Worm (Caenorhabditis elegans) whole organism, L4 larva: Measurements from ENCODE around the gene C41G11.1.
A peak's percentile ranks its signal among the peaks of the same experiment; 100 is the strongest.

Experiments used
- F26F4.8 ChIP-seq: fragments of 200-800 bp; sonication (Bioruptor generic); conservative IDR thresholded peaks from 2 replicates; pipeline ENCODE4 v1.3.6; 2022; ENCODE audit warnings: missing genetic modification characterization, missing compliant biosample characterization
- F37D6.2 ChIP-seq: sonication (generic microtip); optimal IDR thresholded peaks from 2 replicates; lab custom pipeline; 2016; ENCODE audit warnings: mild to moderate bottlenecking, missing genetic modification characterization, missing compliant biosample characterization
- T20F7.1 ChIP-seq: fragments of 200-800 bp; sonication (Bioruptor generic); optimal IDR thresholded peaks from 2 replicates; lab custom pipeline; 2018; ENCODE audit warnings: mild to moderate bottlenecking, missing genetic modification characterization, missing compliant biosample characterization
- T26A8.4 ChIP-seq: fragments of 200-800 bp; sonication (Bioruptor generic); IDR thresholded peaks from 2 replicates; pipeline ENCODE4 v1.3.6; 2022; ENCODE audit warnings: missing genetic modification characterization, missing compliant biosample characterization
- Y75B8A.6 ChIP-seq: fragments of 200-800 bp; sonication (Bioruptor generic); IDR thresholded peaks from 2 replicates; pipeline ENCODE4 v1.3.6; 2022; ENCODE audit warnings: missing genetic modification reagents, missing genetic modification characterization, missing compliant biosample characterization
- aly-2 ChIP-seq: sonication (generic microtip); optimal IDR thresholded peaks from 2 replicates; lab custom pipeline; 2018; ENCODE audit warnings: missing biosample characterization, missing genetic modification characterization
- arid-1 ChIP-seq: fragments of 200-800 bp; sonication (Bioruptor generic); conservative IDR thresholded peaks from 2 replicates; pipeline ENCODE4 v1.3.6; 2022; ENCODE audit warnings: missing genetic modification reagents, missing genetic modification characterization, missing compliant biosample characterization
- attf-4 ChIP-seq: sonication (generic microtip); optimal IDR thresholded peaks from 3 replicates; lab custom pipeline; 2017; ENCODE audit warnings: missing biosample characterization, missing genetic modification characterization
- ceh-32 ChIP-seq: sonication (generic microtip); optimal IDR thresholded peaks from 2 replicates; lab custom pipeline; 2016; ENCODE audit warnings: mild to moderate bottlenecking, missing genetic modification characterization, missing compliant biosample characterization; ENCODE audit not compliant: poor library complexity
- ceh-44 ChIP-seq: fragments of 200-800 bp; sonication (Bioruptor generic); IDR thresholded peaks from 2 replicates; pipeline ENCODE4 v1.3.6; 2022; ENCODE audit warnings: missing genetic modification reagents, missing genetic modification characterization, missing compliant biosample characterization
- ceh-62 ChIP-seq: sonication (generic microtip); optimal IDR thresholded peaks from 2 replicates; lab custom pipeline; 2017; ENCODE audit warnings: missing biosample characterization, missing genetic modification characterization
- ctbp-1 ChIP-seq: fragments of 200-800 bp; sonication (Bioruptor generic); IDR thresholded peaks from 2 replicates; pipeline ENCODE4 v1.3.6; 2022; ENCODE audit warnings: missing genetic modification reagents, missing genetic modification characterization, missing compliant biosample characterization
- daf-12 ChIP-seq: fragments of 150-350 bp; optimal IDR thresholded peaks from 2 replicates; lab custom pipeline; 2014; ENCODE audit warnings: missing biosample characterization, missing genetic modification reagents, missing genetic modification characterization
- daf-19 ChIP-seq: fragments of 200-800 bp; sonication (Bioruptor generic); conservative IDR thresholded peaks from 2 replicates; pipeline ENCODE4 v1.3.6; 2022; ENCODE audit warnings: missing genetic modification characterization, missing compliant biosample characterization
- dmd-8 ChIP-seq: fragments of 200-800 bp; sonication (Bioruptor generic); IDR thresholded peaks from 2 replicates; pipeline ENCODE4 v1.3.6; 2022; ENCODE audit warnings: missing genetic modification characterization, missing compliant biosample characterization
- dve-1 ChIP-seq: sonication (generic microtip); optimal IDR thresholded peaks from 2 replicates; lab custom pipeline; 2017; ENCODE audit warnings: antibody characterized with exemption, mild to moderate bottlenecking, missing genetic modification characterization, missing compliant biosample characterization; ENCODE audit not compliant: insufficient read depth
- egl-27 ChIP-seq: sonication (generic microtip); optimal IDR thresholded peaks from 3 replicates; lab custom pipeline; 2017; ENCODE audit warnings: missing biosample characterization, missing genetic modification reagents, missing genetic modification characterization
- egl-43 ChIP-seq: fragments of 200-800 bp; sonication (Bioruptor generic); IDR thresholded peaks from 2 replicates; pipeline ENCODE4 v1.3.6; 2022; ENCODE audit warnings: missing genetic modification reagents, missing genetic modification characterization, missing compliant biosample characterization
- fos-1 ChIP-seq: fragments of 150-350 bp; optimal IDR thresholded peaks from 2 replicates; lab custom pipeline; 2014; ENCODE audit warnings: missing biosample characterization, missing genetic modification characterization
- gei-8 ChIP-seq: fragments of 200-800 bp; sonication (Bioruptor generic); optimal IDR thresholded peaks from 2 replicates; lab custom pipeline; 2018; ENCODE audit warnings: mild to moderate bottlenecking, missing genetic modification characterization, missing compliant biosample characterization
- hif-1 ChIP-seq, 2 experiments: sonication (generic microtip); optimal IDR thresholded peaks; 2 replicates each; lab custom pipeline; 2016 to 2017; ENCODE audit warnings: missing compliant biosample characterization in 2 of 2, missing genetic modification characterization in 2 of 2, missing genetic modification reagents in 2 of 2, missing genotype in 2 of 2, mild to moderate bottlenecking in 1 of 2
- hlh-11 ChIP-seq: fragments of 200-800 bp; sonication (Bioruptor generic); optimal IDR thresholded peaks from 2 replicates; lab custom pipeline; 2018; ENCODE audit warnings: mild to moderate bottlenecking, missing genetic modification characterization, missing compliant biosample characterization
- lin-1 ChIP-seq: fragments of 200-800 bp; sonication (Bioruptor generic); IDR thresholded peaks from 2 replicates; pipeline ENCODE4 v1.3.6; 2022; ENCODE audit warnings: missing genetic modification reagents, missing genetic modification characterization, missing compliant biosample characterization
- lin-38 ChIP-seq: fragments of 200-800 bp; sonication (Bioruptor generic); IDR thresholded peaks from 2 replicates; pipeline ENCODE4 v1.3.6; 2022; ENCODE audit warnings: missing genetic modification reagents, missing genetic modification characterization, missing compliant biosample characterization
- lin-39 ChIP-seq: fragments of 150-350 bp; optimal IDR thresholded peaks from 2 replicates; lab custom pipeline; 2014; ENCODE audit warnings: missing biosample characterization, missing genetic modification reagents, missing genetic modification characterization
- lir-3 ChIP-seq: sonication (generic microtip); optimal IDR thresholded peaks from 2 replicates; lab custom pipeline; 2016; ENCODE audit warnings: mild to moderate bottlenecking, missing genetic modification characterization, missing compliant biosample characterization
- madf-5 ChIP-seq, 2 experiments: fragments of 200-800 bp; sonication (Bioruptor generic); IDR thresholded peaks; 2 replicates each; pipeline ENCODE4 v1.3.6; 2022; ENCODE audit warnings: missing compliant biosample characterization in 2 of 2, missing genetic modification characterization in 2 of 2
- mdt-29 ChIP-seq: fragments of 200-800 bp; sonication (Bioruptor generic); IDR thresholded peaks from 2 replicates; pipeline ENCODE4 v1.3.6; 2022; ENCODE audit warnings: missing genetic modification reagents, missing genetic modification characterization, missing compliant biosample characterization
- mep-1 ChIP-seq: fragments of 150-350 bp; sonication (generic microtip); optimal IDR thresholded peaks from 3 replicates; lab custom pipeline; 2014; ENCODE audit warnings: missing biosample characterization, missing genetic modification characterization
- mes-2 ChIP-seq: sonication (generic microtip); optimal IDR thresholded peaks from 2 replicates; lab custom pipeline; 2016; ENCODE audit warnings: missing genotype, mild to moderate bottlenecking, missing genetic modification characterization, missing compliant biosample characterization; ENCODE audit not compliant: poor library complexity, severe bottlenecking
- nhr-10 ChIP-seq: fragments of 150-350 bp; optimal IDR thresholded peaks from 2 replicates; lab custom pipeline; 2014; ENCODE audit warnings: missing biosample characterization, missing genetic modification characterization
- nhr-102 ChIP-seq: sonication (generic microtip); optimal IDR thresholded peaks from 2 replicates; lab custom pipeline; 2016; ENCODE audit warnings: mild to moderate bottlenecking, missing genetic modification characterization, moderate library complexity, missing compliant biosample characterization
- nhr-11 ChIP-seq: fragments of 150-350 bp; optimal IDR thresholded peaks from 2 replicates; lab custom pipeline; 2014; ENCODE audit warnings: missing biosample characterization, missing genetic modification characterization
- nhr-25 ChIP-seq: sonication (generic microtip); optimal IDR thresholded peaks from 2 replicates; lab custom pipeline; 2017; ENCODE audit warnings: missing genetic modification characterization, mild to moderate bottlenecking, missing compliant biosample characterization, antibody characterized with exemption, moderate library complexity, borderline replicate concordance; ENCODE audit not compliant: insufficient read depth
- nhr-28 ChIP-seq: fragments of 150-350 bp; optimal IDR thresholded peaks from 2 replicates; lab custom pipeline; 2014; ENCODE audit warnings: missing biosample characterization, missing genetic modification characterization
- nhr-41 ChIP-seq: fragments of 200-800 bp; sonication (Bioruptor generic); IDR thresholded peaks from 2 replicates; pipeline ENCODE4 v1.3.6; 2022; ENCODE audit warnings: missing genetic modification reagents, missing genetic modification characterization, missing compliant biosample characterization
- nhr-42 ChIP-seq: fragments of 200-800 bp; sonication (Bioruptor generic); IDR thresholded peaks from 2 replicates; pipeline ENCODE4 v1.3.6; 2022; ENCODE audit warnings: missing genetic modification characterization, missing compliant biosample characterization
- nhr-48 ChIP-seq: sonication (generic microtip); optimal IDR thresholded peaks from 2 replicates; lab custom pipeline; 2016; ENCODE audit warnings: mild to moderate bottlenecking, missing genetic modification characterization, missing compliant biosample characterization
- nhr-77 ChIP-seq: fragments of 150-350 bp; optimal IDR thresholded peaks from 2 replicates; lab custom pipeline; 2014; ENCODE audit warnings: missing biosample characterization, missing genetic modification characterization
- pha-4 ChIP-seq, 2 experiments: fragments of 150-350 bp in 1 of 2; fragments of 200-800 bp in 1 of 2; sonication (Bioruptor generic) in 1 of 2; IDR thresholded peaks in 1 of 2; optimal IDR thresholded peaks in 1 of 2; 2 replicates each; pipeline versions ENCODE4 v1.3.6 to Lab custom; 2014 to 2022; ENCODE audit warnings: missing genetic modification characterization in 2 of 2, missing genetic modification reagents in 2 of 2, missing biosample characterization in 1 of 2, missing compliant biosample characterization in 1 of 2
- pqm-1 ChIP-seq: sonication (generic microtip); optimal IDR thresholded peaks from 2 replicates; lab custom pipeline; 2017; ENCODE audit warnings: missing biosample characterization, missing genetic modification characterization
- sdz-12 ChIP-seq: fragments of 200-800 bp; sonication (Bioruptor generic); optimal IDR thresholded peaks from 2 replicates; lab custom pipeline; 2018; ENCODE audit warnings: mild to moderate bottlenecking, missing genetic modification characterization, missing compliant biosample characterization
- snpc-4 ChIP-seq: fragments of 150-350 bp; optimal IDR thresholded peaks from 2 replicates; lab custom pipeline; 2014; ENCODE audit warnings: missing biosample characterization, missing genetic modification characterization
- spr-1 ChIP-seq: sonication (generic microtip); optimal IDR thresholded peaks from 2 replicates; lab custom pipeline; 2016; ENCODE audit warnings: mild to moderate bottlenecking, missing genetic modification characterization, missing compliant biosample characterization
- spr-3 ChIP-seq: fragments of 200-800 bp; sonication (Bioruptor generic); optimal IDR thresholded peaks from 2 replicates; lab custom pipeline; 2018; ENCODE audit warnings: mild to moderate bottlenecking, missing genetic modification characterization, missing compliant biosample characterization
- tra-1 ChIP-seq: fragments of 200-800 bp; sonication (Bioruptor generic); IDR thresholded peaks from 2 replicates; pipeline ENCODE4 v1.3.6; 2022; ENCODE audit warnings: missing genetic modification reagents, missing genetic modification characterization, missing compliant biosample characterization
- unc-62 ChIP-seq, 3 experiments: fragments of 150-350 bp in 1 of 3; sonication (generic microtip); optimal IDR thresholded peaks in 2 of 3; peaks in 1 of 3; 1 replicate in 1 of 3; 2 replicates in 2 of 3; lab custom pipeline; 2014 to 2017; ENCODE audit warnings: missing biosample characterization in 3 of 3, missing genetic modification characterization in 3 of 3, missing genetic modification reagents in 3 of 3, missing genotype in 1 of 3
- zfp-2 ChIP-seq: sonication (generic microtip); optimal IDR thresholded peaks from 2 replicates; lab custom pipeline; 2016; ENCODE audit warnings: mild to moderate bottlenecking, missing genetic modification characterization, missing compliant biosample characterization
- zfp-3 ChIP-seq: fragments of 200-800 bp; sonication (Bioruptor generic); conservative IDR thresholded peaks from 2 replicates; pipeline ENCODE4 v1.3.6; 2022; ENCODE audit warnings: missing genetic modification reagents, missing genetic modification characterization, missing compliant biosample characterization
- zip-11 ChIP-seq: fragments of 200-800 bp; sonication (Bioruptor generic); IDR thresholded peaks from 2 replicates; pipeline ENCODE4 v1.3.6; 2022; ENCODE audit warnings: missing genetic modification characterization, missing compliant biosample characterization

Gene C41G11.1

ce11 chrX:5709205-5709604, 10.8 kb downstream of the C41G11.1 start (continued):
- TF ChIP-seq lin-38 (GFP tag; lab: Robert Waterston, UW) (peak; percentile 59), nhr-25 (tag; lab: Kevin White, UChicago) (no peak), lin-39 (tag; lab: Kevin White, UChicago) (no peak), nhr-77 (tag; lab: Kevin White, UChicago) (no peak), zfp-3 (GFP tag; lab: Robert Waterston, UW) (no peak), zfp-2 (no peak), unc-62 (GFP tag; optimal IDR thresholded peaks at IDR 0.05 in 1 of 2; lab: Kevin White, UChicago) (no peak), unc-62 (tag; optimal IDR thresholded peaks at IDR 0.05; lab: Kevin White, UChicago) (no peak), nhr-41 (GFP tag; lab: Robert Waterston, UW) (no peak), egl-27 (tag; lab: Kevin White, UChicago) (no peak), ceh-62 (tag; lab: Kevin White, UChicago) (no peak), ceh-44 (GFP tag; lab: Robert Waterston, UW) (peak; percentile 54; the same call in 1 of the 2 replicates), nhr-10 (tag; lab: Kevin White, UChicago) (no peak), madf-5 (GFP tag; IDR thresholded peaks at IDR 0.05; lab: Robert Waterston, UW) (0 out of 4 replicates have a peak, but pooled peaks of 1 of the 2 experiments have one; percentile 13), mep-1 (tag; lab: Kevin White, UChicago) (no peak), nhr-48 (tag; lab: Kevin White, UChicago) (no peak), daf-19 (GFP tag; lab: Robert Waterston, UW) (no peak), dve-1 (tag; lab: Kevin White, UChicago) (peak; percentile 24), snpc-4 (tag; lab: Kevin White, UChicago) (no peak), nhr-102 (tag; lab: Kevin White, UChicago) (no peak), lir-3 (tag; lab: Kevin White, UChicago) (no peak), pqm-1 (tag; lab: Kevin White, UChicago) (no peak), nhr-42 (GFP tag; lab: Robert Waterston, UW) (no peak), zip-11 (no peak), mdt-29 (peak; percentile 56; the same call in 1 of the 2 replicates), ctbp-1 (GFP tag; lab: Robert Waterston, UW) (no peak), egl-43 (GFP tag; lab: Robert Waterston, UW) (no peak), F26F4.8 (GFP tag; lab: Robert Waterston, UW) (0 out of 2 replicates have a peak, but pooled peaks have one; percentile 62), pha-4 (GFP tag; IDR thresholded peaks at IDR 0.05; lab: Robert Waterston, UW) (no peak), pha-4 (tag; optimal IDR thresholded peaks at IDR 0.05; lab: Kevin White, UChicago) (no peak), Y75B8A.6 (GFP tag; lab: Robert Waterston, UW) (no peak), hif-1 (tag; optimal IDR thresholded peaks at IDR 0.05; lab: Kevin White, UChicago) (no peak), spr-3 (GFP tag; lab: Kevin White, UChicago) (no peak), tra-1 (peak; percentile 28; the same call in 1 of the 2 replicates), gei-8 (GFP tag; lab: Kevin White, UChicago) (no peak), arid-1 (GFP tag; lab: Robert Waterston, UW) (no peak), sdz-12 (GFP tag; lab: Kevin White, UChicago) (no peak), nhr-11 (tag; lab: Kevin White, UChicago) (no peak), aly-2 (no peak), mes-2 (tag; lab: Kevin White, UChicago) (no peak), F37D6.2 (no peak), hlh-11 (no peak), lin-1 (GFP tag; lab: Robert Waterston, UW) (no peak), attf-4 (tag; lab: Kevin White, UChicago) (no peak), fos-1 (tag; lab: Kevin White, UChicago) (no peak), T26A8.4 (no peak), spr-1 (tag; lab: Kevin White, UChicago) (no peak), T20F7.1 (GFP tag; lab: Kevin White, UChicago) (no peak), daf-12 (tag; lab: Kevin White, UChicago) (no peak), dmd-8 (GFP tag; lab: Robert Waterston, UW) (no peak), ceh-32 (tag; lab: Kevin White, UChicago) (no peak), nhr-28 (tag; lab: Kevin White, UChicago) (no peak)
